Worm (Caenorhabditis elegans): ENCODE results near the gene Y26E6A.2.

DNA sequence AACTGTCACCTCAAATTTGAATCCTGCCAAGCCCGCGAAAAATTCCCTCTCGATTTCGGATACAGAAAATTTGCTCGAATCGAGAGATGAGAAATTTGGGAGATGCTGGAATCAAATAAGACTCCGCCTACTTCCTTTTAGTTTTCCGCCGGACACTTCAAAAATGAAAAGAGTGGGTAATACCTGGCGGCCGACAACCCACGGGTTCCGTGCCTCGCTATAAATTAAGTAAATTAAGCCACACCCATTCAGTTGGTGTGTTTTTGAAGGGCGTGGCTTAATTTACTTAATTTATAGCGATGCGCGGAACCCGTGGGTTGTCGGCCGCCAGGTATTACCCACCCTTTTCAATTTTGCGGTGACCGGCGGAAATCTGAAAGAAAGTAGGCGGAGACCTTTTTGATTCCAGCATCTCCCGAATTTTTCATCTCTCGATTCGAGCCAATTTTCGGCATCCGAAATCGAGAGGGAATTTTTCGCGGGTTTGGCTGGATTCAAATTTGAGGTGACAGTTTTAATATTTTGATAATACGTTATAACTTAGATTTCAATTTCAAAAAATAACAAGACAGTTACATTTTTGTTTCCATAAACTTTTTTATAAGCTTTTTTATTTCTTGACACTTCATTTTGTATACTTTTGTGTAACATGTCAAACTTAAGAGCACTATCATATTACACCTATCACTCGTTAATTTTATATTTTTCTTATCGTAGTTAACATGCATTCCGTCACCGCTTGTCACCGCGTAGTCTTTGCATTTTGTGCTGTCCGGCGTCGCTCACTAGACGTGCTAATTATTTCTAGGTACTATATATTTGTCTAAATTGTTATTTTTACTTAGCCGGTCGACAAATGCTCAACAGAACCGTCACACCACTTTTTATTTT lies 32.7 kb upstream of the Y26E6A.2 start:
- no peak for TF ChIP-seq Y79H2A.3 (GFP tag; conservative IDR thresholded peaks at IDR 0.05)
- TF ChIP-seq snpc-1.1 (tag; optimal IDR thresholded peaks at IDR 0.05; ENCODE audit: insufficient read depth) = peak; percentile 64
- TF ChIP-seq attf-5 (GFP tag; optimal IDR thresholded peaks at IDR 0.05) = no peak

Data from whole organism, young adult.